Fruit fly (Drosophila melanogaster) whole organism, embryonic: ENCODE measurements around the gene GlcAT-P.
A peak's percentile ranks its signal among the peaks of the same experiment; 100 is the strongest.

Source experiments
- BEAF-32 ChIP-seq: fragments of 200-800 bp; sonication (Bioruptor generic); optimal IDR thresholded peaks from 3 replicates; lab custom pipeline; 2017; ENCODE audit warnings: missing biosample characterization, missing genetic modification characterization, mild to moderate bottlenecking, moderate library complexity, missing genetic modification reagents
- CG1024 ChIP-seq: fragments of 200-800 bp; sonication (Bioruptor generic); IDR thresholded peaks from 2 replicates; pipeline ENCODE4 v1.3.6; 2022; ENCODE audit warnings: missing biosample characterization, missing genetic modification characterization
- CG10462 ChIP-seq: fragments of 200-800 bp; sonication (Bioruptor generic); optimal IDR thresholded peaks from 2 replicates; lab custom pipeline; 2016; ENCODE audit warnings: missing biosample characterization, missing genetic modification characterization
- CG11723 ChIP-seq: fragments of 200-800 bp; sonication (Bioruptor generic); optimal IDR thresholded peaks from 2 replicates; lab custom pipeline; 2017; ENCODE audit warnings: missing biosample characterization, mild to moderate bottlenecking, missing genetic modification characterization
- CG1233 ChIP-seq: fragments of 200-800 bp; sonication (Bioruptor generic); optimal IDR thresholded peaks from 4 replicates; lab custom pipeline; 2018; ENCODE audit warnings: missing biosample characterization, mild to moderate bottlenecking, missing genetic modification characterization
- CG13123 ChIP-seq: fragments of 200-800 bp; sonication (Bioruptor generic); optimal IDR thresholded peaks from 2 replicates; lab custom pipeline; 2016; ENCODE audit warnings: missing biosample characterization, missing genetic modification characterization
- CG14014 ChIP-seq: fragments of 200-800 bp; sonication (Bioruptor generic); IDR thresholded peaks from 2 replicates; pipeline ENCODE4 v1.3.6; 2022; ENCODE audit warnings: missing biosample characterization, missing genetic modification characterization
- CG17361 ChIP-seq: fragments of 200-800 bp; sonication (Bioruptor generic); IDR thresholded peaks from 3 replicates; pipeline ENCODE4 v1.3.6; 2022; ENCODE audit warnings: missing biosample characterization, missing genetic modification characterization
- CG18011 ChIP-seq: fragments of 200-800 bp; sonication (Bioruptor generic); optimal IDR thresholded peaks from 2 replicates; lab custom pipeline; 2017; ENCODE audit warnings: missing biosample characterization, missing genetic modification characterization, mild to moderate bottlenecking, moderate library complexity, missing genotype
- CG2116 ChIP-seq: fragments of 200-800 bp; sonication (Bioruptor generic); optimal IDR thresholded peaks from 3 replicates; lab custom pipeline; 2018; ENCODE audit warnings: missing biosample characterization, mild to moderate bottlenecking, missing genetic modification characterization
- CG31365 ChIP-seq: fragments of 200-800 bp; sonication (Bioruptor generic); optimal IDR thresholded peaks from 2 replicates; lab custom pipeline; 2018; ENCODE audit warnings: missing biosample characterization, mild to moderate bottlenecking, missing genetic modification characterization
- CG3163 ChIP-seq: fragments of 200-800 bp; sonication (Bioruptor generic); optimal IDR thresholded peaks from 3 replicates; lab custom pipeline; 2016; ENCODE audit warnings: missing biosample characterization, missing genetic modification characterization
- CG3995 ChIP-seq: fragments of 200-800 bp; sonication (Bioruptor generic); optimal IDR thresholded peaks from 3 replicates; lab custom pipeline; 2016; ENCODE audit warnings: missing biosample characterization, missing genetic modification characterization
- CG4404 ChIP-seq: fragments of 200-800 bp; sonication (Bioruptor generic); IDR thresholded peaks from 2 replicates; pipeline ENCODE4 v1.3.6; 2022; ENCODE audit warnings: missing biosample characterization, missing genetic modification characterization
- CG6683 ChIP-seq: fragments of 200-800 bp; sonication (Bioruptor generic); optimal IDR thresholded peaks from 2 replicates; lab custom pipeline; 2017; ENCODE audit warnings: missing biosample characterization, mild to moderate bottlenecking, missing genetic modification characterization, missing genetic modification reagents
- CG7839 ChIP-seq: fragments of 200-800 bp; sonication (Bioruptor generic); optimal IDR thresholded peaks from 3 replicates; lab custom pipeline; 2018; ENCODE audit warnings: missing biosample characterization, mild to moderate bottlenecking, missing genetic modification characterization, moderate library complexity
- CG7928 ChIP-seq: fragments of 200-800 bp; sonication (Bioruptor generic); optimal IDR thresholded peaks from 2 replicates; lab custom pipeline; 2017; ENCODE audit warnings: missing biosample characterization, mild to moderate bottlenecking, missing genetic modification characterization
- CG8290 ChIP-seq, 3 experiments: fragments of 200-800 bp; sonication (Bioruptor generic); optimal IDR thresholded peaks; 2 replicates each; lab custom pipeline; 2016 to 2019; ENCODE audit warnings: missing biosample characterization in 3 of 3, missing genetic modification characterization in 3 of 3, mild to moderate bottlenecking in 2 of 3, moderate library complexity in 1 of 3
- CG8944 ChIP-seq: fragments of 200-800 bp; sonication (Bioruptor generic); optimal IDR thresholded peaks from 3 replicates; lab custom pipeline; 2016; ENCODE audit warnings: missing biosample characterization, missing genetic modification characterization
- CG9609 ChIP-seq: fragments of 200-800 bp; sonication (Bioruptor generic); optimal IDR thresholded peaks from 3 replicates; lab custom pipeline; 2016; ENCODE audit warnings: missing biosample characterization, missing genetic modification characterization
- CG9876 ChIP-seq: fragments of 200-800 bp; sonication (Bioruptor generic); optimal IDR thresholded peaks from 2 replicates; lab custom pipeline; 2016; ENCODE audit warnings: missing biosample characterization, missing genetic modification characterization
- D19A ChIP-seq: fragments of 200-800 bp; optimal IDR thresholded peaks from 3 replicates; lab custom pipeline; 2019; ENCODE audit warnings: missing biosample characterization, mild to moderate bottlenecking, missing genetic modification characterization, moderate library complexity
- E2f1 ChIP-seq: fragments of 200-800 bp; sonication (Bioruptor generic); IDR thresholded peaks from 2 replicates; pipeline ENCODE4 v1.3.6; 2022; ENCODE audit warnings: missing biosample characterization, missing genetic modification characterization
- Hmr ChIP-seq: fragments of 200-800 bp; sonication (Bioruptor generic); optimal IDR thresholded peaks from 3 replicates; lab custom pipeline; 2017; ENCODE audit warnings: mild to moderate bottlenecking, missing biosample characterization, missing genetic modification reagents, missing genetic modification characterization
- Hr3 ChIP-seq: fragments of 200-800 bp; sonication (Bioruptor generic); optimal IDR thresholded peaks from 3 replicates; lab custom pipeline; 2016; ENCODE audit warnings: missing biosample characterization, missing genetic modification characterization
- Opbp ChIP-seq: fragments of 200-800 bp; sonication (Bioruptor generic); IDR thresholded peaks from 3 replicates; pipeline ENCODE4 v1.3.6; 2022; ENCODE audit warnings: missing biosample characterization, missing genetic modification characterization; ENCODE audit not compliant: partially characterized antibody
- Pdp1 ChIP-seq, 2 experiments: fragments of 200-800 bp; sonication (Bioruptor generic); optimal IDR thresholded peaks; 3 replicates each; lab custom pipeline; 2016; ENCODE audit warnings: missing biosample characterization in 2 of 2, missing genetic modification characterization in 2 of 2, mild to moderate bottlenecking in 1 of 2, moderate library complexity in 1 of 2
- Rx ChIP-seq: fragments of 200-800 bp; sonication (Bioruptor generic); IDR thresholded peaks from 2 replicates; pipeline ENCODE4 v1.3.6; 2022; ENCODE audit warnings: missing biosample characterization, missing genetic modification characterization
- Sox100B ChIP-seq: fragments of 200-800 bp; sonication (Bioruptor generic); optimal IDR thresholded peaks from 3 replicates; lab custom pipeline; 2018; ENCODE audit warnings: missing biosample characterization, mild to moderate bottlenecking, missing genetic modification characterization
- TFAM ChIP-seq: fragments of 200-800 bp; sonication (Bioruptor generic); optimal IDR thresholded peaks from 2 replicates; lab custom pipeline; 2017; ENCODE audit warnings: missing biosample characterization, missing genetic modification characterization, inconsistent platforms
- ab ChIP-seq: fragments of 200-800 bp; sonication (Bioruptor generic); optimal IDR thresholded peaks from 2 replicates; lab custom pipeline; 2016; ENCODE audit warnings: missing biosample characterization, missing genetic modification characterization
- ara ChIP-seq: fragments of 200-800 bp; sonication (Bioruptor generic); IDR thresholded peaks from 2 replicates; pipeline ENCODE4 v1.3.6; 2022; ENCODE audit warnings: missing biosample characterization, missing genetic modification characterization
- cg ChIP-seq: fragments of 200-800 bp; sonication (Bioruptor generic); optimal IDR thresholded peaks from 3 replicates; lab custom pipeline; 2019; ENCODE audit warnings: missing biosample characterization, mild to moderate bottlenecking, missing genetic modification characterization, moderate library complexity
- chif ChIP-seq, 2 experiments: fragments of 200-800 bp; sonication (Bioruptor generic); optimal IDR thresholded peaks; 3 replicates each; lab custom pipeline; 2016; ENCODE audit warnings: missing biosample characterization in 2 of 2, missing genetic modification characterization in 2 of 2
- chn ChIP-seq: fragments of 200-800 bp; sonication (Bioruptor generic); optimal IDR thresholded peaks from 2 replicates; lab custom pipeline; 2016; ENCODE audit warnings: missing biosample characterization, missing genetic modification characterization
- disco-r ChIP-seq: fragments of 200-800 bp; sonication (Bioruptor generic); optimal IDR thresholded peaks from 2 replicates; lab custom pipeline; 2016; ENCODE audit warnings: missing biosample characterization, missing genetic modification characterization
- dm ChIP-seq: fragments of 200-800 bp; sonication (Bioruptor generic); optimal IDR thresholded peaks from 3 replicates; lab custom pipeline; 2016; ENCODE audit warnings: missing biosample characterization, missing genetic modification characterization
- fu2 ChIP-seq: fragments of 200-800 bp; sonication (Bioruptor generic); optimal IDR thresholded peaks from 2 replicates; lab custom pipeline; 2016; ENCODE audit warnings: missing biosample characterization, missing genetic modification characterization
- gcm2 ChIP-seq: fragments of 200-800 bp; sonication (Bioruptor generic); optimal IDR thresholded peaks from 2 replicates; lab custom pipeline; 2016; ENCODE audit warnings: missing biosample characterization, missing genetic modification characterization
- grau ChIP-seq: fragments of 200-800 bp; optimal IDR thresholded peaks from 3 replicates; lab custom pipeline; 2019; ENCODE audit warnings: missing biosample characterization, mild to moderate bottlenecking, missing genetic modification characterization, moderate library complexity
- gsb-n ChIP-seq: fragments of 200-800 bp; sonication (Bioruptor generic); optimal IDR thresholded peaks from 3 replicates; lab custom pipeline; 2018; ENCODE audit warnings: missing biosample characterization, mild to moderate bottlenecking, missing genetic modification characterization
- lbe ChIP-seq: fragments of 200-800 bp; sonication (Bioruptor generic); optimal IDR thresholded peaks from 2 replicates; lab custom pipeline; 2016; ENCODE audit warnings: missing biosample characterization, mild to moderate bottlenecking, missing genetic modification characterization
- mam ChIP-seq: fragments of 200-800 bp; sonication (Bioruptor generic); optimal IDR thresholded peaks from 3 replicates; lab custom pipeline; 2016; ENCODE audit warnings: missing biosample characterization, missing genetic modification characterization
- pan ChIP-seq, 4 experiments: fragments of >200 bp in 3 of 4; fragments of 200-800 bp in 1 of 4; sonication (Bioruptor generic) in 1 of 4; optimal IDR thresholded peaks in 3 of 4; IDR thresholded peaks in 1 of 4; 2 replicates each; pipeline versions ENCODE4 v1.3.6 to Lab custom; 2017 to 2022; ENCODE audit warnings: missing biosample characterization in 2 of 4, missing genetic modification characterization in 2 of 4, mixed read lengths in 1 of 4
- sima ChIP-seq: fragments of 200-800 bp; sonication (Bioruptor generic); optimal IDR thresholded peaks from 2 replicates; lab custom pipeline; 2016; ENCODE audit warnings: missing biosample characterization, missing genetic modification characterization
- ssp ChIP-seq: fragments of 200-800 bp; sonication (Bioruptor generic); IDR thresholded peaks from 2 replicates; pipeline ENCODE4 v1.3.6; 2022; ENCODE audit warnings: missing biosample characterization, missing genetic modification characterization
- wek ChIP-seq: fragments of 200-800 bp; sonication (Bioruptor generic); optimal IDR thresholded peaks from 3 replicates; lab custom pipeline; 2018; ENCODE audit warnings: missing biosample characterization, mild to moderate bottlenecking, missing genetic modification characterization, moderate library complexity

The GlcAT-P gene

DNA sequence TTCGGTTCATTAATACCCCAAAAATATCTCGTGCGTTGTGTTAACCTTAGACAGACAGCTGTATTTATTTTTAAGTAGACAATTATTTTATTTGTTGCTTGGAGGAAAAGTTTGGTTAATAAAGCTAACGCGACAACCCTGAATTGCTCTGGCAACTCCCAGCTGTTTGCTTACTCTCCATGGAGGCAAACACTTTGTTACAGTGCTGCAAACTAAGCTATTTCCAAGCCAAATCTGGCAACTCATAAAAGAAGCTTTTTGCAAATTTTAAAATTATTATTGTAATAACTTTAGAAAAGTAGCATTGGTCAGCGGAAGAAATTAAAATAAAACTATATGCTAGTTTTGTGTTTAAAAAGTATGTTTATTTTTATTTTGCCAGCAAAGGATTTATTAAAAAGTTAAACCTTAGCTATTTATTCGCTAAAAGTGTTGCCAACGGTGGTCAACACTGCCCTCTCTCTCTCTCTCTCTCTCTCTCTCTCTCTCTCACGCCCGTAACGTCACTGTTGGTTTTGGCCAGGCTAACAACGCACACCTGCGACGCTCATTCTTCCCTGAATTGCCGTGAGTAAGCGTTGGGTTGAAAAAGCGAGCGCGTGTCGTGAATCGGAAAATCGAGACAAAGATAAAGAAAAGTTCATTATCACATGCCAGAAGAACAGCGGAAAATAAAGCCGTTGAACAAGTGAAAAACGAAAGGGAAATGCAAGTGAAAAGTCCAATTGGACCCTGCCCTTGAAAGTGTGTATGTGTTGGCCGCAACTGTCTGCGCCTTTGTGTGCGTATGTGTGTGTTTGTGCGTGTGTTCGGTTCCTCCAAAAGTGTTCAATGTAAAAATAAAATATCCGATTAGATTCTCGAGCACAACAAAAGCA, 18.1 kb upstream of the GlcAT-P start (continued):
- TF ChIP-seq gsb-n (tag; lab: Kevin White, UChicago), result peak; percentile 79
- peak; percentile 84 for TF ChIP-seq CG13123 (GFP tag; lab: Kevin White, UChicago)
- peak; percentile 74 for TF ChIP-seq CG17361 (GFP tag; lab: Robert Waterston, UW)
- TF ChIP-seq CG7928 (GFP tag; lab: Kevin White, UChicago), result peak; percentile 64
- TF ChIP-seq dm (GFP tag; lab: Kevin White, UChicago), result peak; percentile 9
- peak; percentile 95 for TF ChIP-seq Hmr
- TF ChIP-seq CG10462 (GFP tag; lab: Kevin White, UChicago), result peak; percentile 38
- peak; percentile 52 for TF ChIP-seq CG6683 (GFP tag; lab: Kevin White, UChicago)
- TF ChIP-seq Pdp1 (GFP tag; optimal IDR thresholded peaks at IDR 0.05; lab: Kevin White, UChicago), result peak; percentile 64 to 91
- TF ChIP-seq fu2, result peak; percentile 81
- TF ChIP-seq ara (GFP tag; lab: Robert Waterston, UW), result peak; percentile 94
- peak; percentile 30 for TF ChIP-seq CG8290 (GFP tag; optimal IDR thresholded peaks at IDR 0.05; lab: Kevin White, UChicago)
- peak; percentile 26 to 93 for TF ChIP-seq CG8290 (tag; optimal IDR thresholded peaks at IDR 0.05; lab: Kevin White, UChicago)
- TF ChIP-seq pan (optimal IDR thresholded peaks at IDR 0.05; lab: Kevin White, UChicago), result no peak
- peak in 1 of 2 experiments; percentile 97 for TF ChIP-seq pan (GFP tag; optimal IDR thresholded peaks at IDR 0.05 in 1 of 2, IDR thresholded peaks at IDR 0.05 in 1 of 2)
- TF ChIP-seq Sox100B (GFP tag; lab: Kevin White, UChicago), result peak; percentile 63
- peak; percentile 72 for TF ChIP-seq sima (GFP tag; lab: Kevin White, UChicago)
- peak; percentile 82 for TF ChIP-seq CG18011 (GFP tag; lab: Kevin White, UChicago)
- peak; percentile 82 for TF ChIP-seq CG4404 (GFP tag; lab: Robert Waterston, UW)
- peak; percentile 83 for TF ChIP-seq grau
- TF ChIP-seq CG11723, result peak; percentile 48
- TF ChIP-seq CG14014, result peak; percentile 92
- peak; percentile 63 for TF ChIP-seq wek (GFP tag; lab: Kevin White, UChicago)
- peak; percentile 80 for TF ChIP-seq cg (GFP tag; lab: Kevin White, UChicago)
- TF ChIP-seq mam (GFP tag; lab: Kevin White, UChicago), result peak; percentile 87
- peak; percentile 78 for TF ChIP-seq CG1024
- TF ChIP-seq chif (GFP tag; optimal IDR thresholded peaks at IDR 0.05; lab: Kevin White, UChicago), result peak; percentile 81 to 83
- peak; percentile 58 for TF ChIP-seq ab (GFP tag; lab: Kevin White, UChicago)
- TF ChIP-seq ssp (GFP tag; lab: Robert Waterston, UW), result peak; percentile 78
- peak; percentile 53 for TF ChIP-seq CG3163 (GFP tag; lab: Kevin White, UChicago)
- peak; percentile 80 for TF ChIP-seq CG8944
- peak; percentile 52 for TF ChIP-seq TFAM
- peak; percentile 58 for TF ChIP-seq CG9876 (GFP tag; lab: Kevin White, UChicago)
- peak; percentile 67 for TF ChIP-seq CG31365 (tag; lab: Kevin White, UChicago)
- peak; percentile 67 for TF ChIP-seq D19A (tag; lab: Kevin White, UChicago)
- TF ChIP-seq lbe, result peak; percentile 91
- TF ChIP-seq BEAF-32 (GFP tag; lab: Kevin White, UChicago), result no peak
- peak; percentile 90 for TF ChIP-seq Rx (GFP tag; lab: Robert Waterston, UW)
- peak; percentile 69 for TF ChIP-seq CG2116 (GFP tag; lab: Kevin White, UChicago)
- TF ChIP-seq chn (GFP tag; lab: Kevin White, UChicago), result peak; percentile 88
- TF ChIP-seq CG9609 (GFP tag; lab: Kevin White, UChicago), result peak; percentile 86
- peak; percentile 78 for TF ChIP-seq CG7839 (tag; lab: Kevin White, UChicago)
- peak; percentile 79 for TF ChIP-seq CG1233 (GFP tag; lab: Kevin White, UChicago)
- 0 out of 3 replicates have a peak, but pooled peaks have one; percentile 32 for TF ChIP-seq Opbp
- peak; percentile 96 for TF ChIP-seq E2f1 (GFP tag; lab: Robert Waterston, UW)
- peak; percentile 47 for TF ChIP-seq CG3995 (GFP tag; lab: Kevin White, UChicago)
- peak; percentile 61 for TF ChIP-seq Hr3 (GFP tag; lab: Kevin White, UChicago)
- TF ChIP-seq gcm2 (GFP tag; lab: Kevin White, UChicago), result peak; percentile 64
- TF ChIP-seq disco-r (GFP tag; lab: Kevin White, UChicago), result peak; percentile 75
